Fruit fly (Drosophila melanogaster) whole organism, prepupa: Measurements from ENCODE around the gene CG5715.

Experiments used
- Blimp-1 ChIP-seq: fragments of 200-800 bp; sonication (Bioruptor generic); optimal IDR thresholded peaks from 3 replicates; lab custom pipeline; 2017; ENCODE audit warnings: missing biosample characterization, missing genetic modification characterization, mild to moderate bottlenecking, moderate library complexity, missing genetic modification reagents
- CG10631 ChIP-seq: fragments of 200-800 bp; sonication (Bioruptor generic); optimal IDR thresholded peaks from 2 replicates; lab custom pipeline; 2016; ENCODE audit warnings: missing biosample characterization, missing genetic modification characterization
- CG10669 ChIP-seq: fragments of 200-800 bp; sonication (Bioruptor generic); optimal IDR thresholded peaks from 3 replicates; lab custom pipeline; 2018; ENCODE audit warnings: missing biosample characterization, mild to moderate bottlenecking, missing genetic modification characterization, moderate library complexity
- CG11294 ChIP-seq: fragments of 200-800 bp; sonication (Bioruptor generic); IDR thresholded peaks from 2 replicates; pipeline ENCODE4 v1.3.6; 2022; ENCODE audit warnings: missing biosample characterization, missing genetic modification characterization
- CG11762 ChIP-seq: fragments of 200-800 bp; sonication (Bioruptor generic); optimal IDR thresholded peaks from 3 replicates; lab custom pipeline; 2016; ENCODE audit warnings: missing biosample characterization, missing genetic modification characterization; ENCODE audit not compliant: insufficient read depth
- CG11902 ChIP-seq: fragments of 200-800 bp; sonication (Bioruptor generic); optimal IDR thresholded peaks from 3 replicates; lab custom pipeline; 2016; ENCODE audit warnings: missing biosample characterization, missing genetic modification characterization
- CG15336 ChIP-seq: fragments of 200-800 bp; sonication (Bioruptor generic); IDR thresholded peaks from 2 replicates; pipeline ENCODE4 v1.3.6; 2022; ENCODE audit warnings: missing biosample characterization, missing genetic modification characterization
- CG1621 ChIP-seq: fragments of 200-800 bp; sonication (Bioruptor generic); optimal IDR thresholded peaks from 3 replicates; lab custom pipeline; 2018; ENCODE audit warnings: missing biosample characterization, mild to moderate bottlenecking, missing genetic modification characterization
- CG16779 ChIP-seq: fragments of 200-800 bp; sonication (Bioruptor generic); optimal IDR thresholded peaks from 3 replicates; lab custom pipeline; 2017; ENCODE audit warnings: missing biosample characterization, mild to moderate bottlenecking, missing genetic modification characterization
- CG31627 ChIP-seq: fragments of 200-800 bp; sonication (Bioruptor generic); optimal IDR thresholded peaks from 3 replicates; lab custom pipeline; 2016; ENCODE audit warnings: missing biosample characterization, missing genetic modification characterization
- CG32006 ChIP-seq: fragments of 200-800 bp; sonication (Bioruptor generic); optimal IDR thresholded peaks from 3 replicates; lab custom pipeline; 2017; ENCODE audit warnings: missing biosample characterization, mild to moderate bottlenecking, missing genetic modification characterization
- CG4318 ChIP-seq: fragments of 200-800 bp; sonication (Bioruptor generic); optimal IDR thresholded peaks from 3 replicates; lab custom pipeline; 2017; ENCODE audit warnings: missing biosample characterization, mild to moderate bottlenecking, missing genetic modification characterization
- CG6163 ChIP-seq: fragments of 200-800 bp; sonication (Bioruptor generic); IDR thresholded peaks from 3 replicates; pipeline ENCODE4 v1.3.6; 2022; ENCODE audit warnings: missing biosample characterization, missing genetic modification characterization
- CG6276 ChIP-seq: fragments of 200-800 bp; sonication (Bioruptor generic); optimal IDR thresholded peaks from 2 replicates; lab custom pipeline; 2017; ENCODE audit warnings: missing biosample characterization, mild to moderate bottlenecking, missing genetic modification characterization
- CG6792 ChIP-seq: fragments of 200-800 bp; sonication (Bioruptor generic); optimal IDR thresholded peaks from 3 replicates; lab custom pipeline; 2016; ENCODE audit warnings: missing biosample characterization, missing genetic modification characterization
- CG6808 ChIP-seq: fragments of 200-800 bp; sonication (Bioruptor generic); optimal IDR thresholded peaks from 3 replicates; lab custom pipeline; 2017; ENCODE audit warnings: missing biosample characterization, missing genetic modification characterization, mild to moderate bottlenecking, moderate library complexity, missing genetic modification reagents
- CG6854 ChIP-seq: fragments of 200-800 bp; sonication (Bioruptor generic); optimal IDR thresholded peaks from 2 replicates; lab custom pipeline; 2017; ENCODE audit warnings: missing biosample characterization, mild to moderate bottlenecking, missing genetic modification characterization
- CG8119 ChIP-seq: fragments of 200-800 bp; sonication (Bioruptor generic); IDR thresholded peaks from 3 replicates; pipeline ENCODE4 v1.3.6; 2022; ENCODE audit warnings: missing biosample characterization, missing genetic modification characterization
- CG8319 ChIP-seq: fragments of 200-800 bp; sonication (Bioruptor generic); optimal IDR thresholded peaks from 3 replicates; lab custom pipeline; 2016; ENCODE audit warnings: missing biosample characterization, missing genetic modification characterization
- Eip75B ChIP-seq: fragments of 200-800 bp; sonication (Bioruptor generic); optimal IDR thresholded peaks from 3 replicates; lab custom pipeline; 2016; ENCODE audit warnings: missing biosample characterization, missing genetic modification characterization
- Ets21C ChIP-seq: fragments of 200-800 bp; sonication (Bioruptor generic); optimal IDR thresholded peaks from 3 replicates; lab custom pipeline; 2016; ENCODE audit warnings: missing biosample characterization, missing genetic modification characterization
- Ets96B ChIP-seq: fragments of 200-800 bp; optimal IDR thresholded peaks from 2 replicates; lab custom pipeline; 2019; ENCODE audit warnings: missing biosample characterization, mild to moderate bottlenecking, missing genetic modification characterization, moderate library complexity
- Gug ChIP-seq: fragments of 200-800 bp; sonication (Bioruptor generic); IDR thresholded peaks from 2 replicates; pipeline ENCODE4 v1.3.6; 2022; ENCODE audit warnings: missing biosample characterization, missing genetic modification characterization
- Hr38 ChIP-seq: sonication (Bioruptor generic); optimal IDR thresholded peaks from 2 replicates; lab custom pipeline; 2016; ENCODE audit warnings: missing biosample characterization, missing genetic modification characterization
- Hr4 ChIP-seq: fragments of 200-800 bp; sonication (Bioruptor generic); optimal IDR thresholded peaks from 3 replicates; lab custom pipeline; 2016; ENCODE audit warnings: missing biosample characterization, missing genetic modification characterization
- Lpt ChIP-seq: fragments of 200-800 bp; sonication (Bioruptor generic); optimal IDR thresholded peaks from 3 replicates; lab custom pipeline; 2016; ENCODE audit warnings: missing biosample characterization, missing genetic modification characterization
- Met ChIP-seq: fragments of 200-800 bp; sonication (Bioruptor generic); optimal IDR thresholded peaks from 3 replicates; lab custom pipeline; 2016; ENCODE audit warnings: missing biosample characterization, missing genetic modification characterization
- Sox102F ChIP-seq: fragments of 200-800 bp; sonication (Bioruptor generic); optimal IDR thresholded peaks from 2 replicates; lab custom pipeline; 2016; ENCODE audit warnings: missing biosample characterization, mild to moderate bottlenecking, missing genetic modification characterization
- Sox14 ChIP-seq: fragments of 200-800 bp; sonication (Bioruptor generic); optimal IDR thresholded peaks from 3 replicates; lab custom pipeline; 2016; ENCODE audit warnings: missing biosample characterization, missing genetic modification characterization
- Sox15 ChIP-seq: fragments of 200-800 bp; sonication (Bioruptor generic); optimal IDR thresholded peaks from 3 replicates; lab custom pipeline; 2016; ENCODE audit warnings: missing biosample characterization, missing genetic modification characterization
- achi ChIP-seq: fragments of 200-800 bp; sonication (Bioruptor generic); optimal IDR thresholded peaks from 3 replicates; lab custom pipeline; 2016; ENCODE audit warnings: missing biosample characterization, missing genetic modification characterization
- acj6 ChIP-seq: fragments of 200-800 bp; sonication (Bioruptor generic); optimal IDR thresholded peaks from 3 replicates; lab custom pipeline; 2016; ENCODE audit warnings: missing biosample characterization, missing genetic modification characterization
- cyc ChIP-seq: fragments of 200-800 bp; sonication (Bioruptor generic); optimal IDR thresholded peaks from 3 replicates; lab custom pipeline; 2016; ENCODE audit warnings: missing biosample characterization, missing genetic modification characterization
- dac ChIP-seq: fragments of 200-800 bp; sonication (Bioruptor generic); optimal IDR thresholded peaks from 2 replicates; lab custom pipeline; 2017; ENCODE audit warnings: missing biosample characterization, mild to moderate bottlenecking, missing genetic modification characterization
- dsx ChIP-seq: fragments of 200-800 bp; optimal IDR thresholded peaks from 3 replicates; lab custom pipeline; 2019; ENCODE audit warnings: missing biosample characterization, mild to moderate bottlenecking, missing genetic modification characterization, moderate library complexity; ENCODE audit not compliant: poor library complexity, severe bottlenecking
- eg ChIP-seq: fragments of 200-800 bp; sonication (Bioruptor generic); IDR thresholded peaks from 3 replicates; pipeline ENCODE4 v1.3.6; 2022; ENCODE audit warnings: missing biosample characterization, missing genetic modification characterization
- fd59A ChIP-seq: fragments of 200-800 bp; sonication (Bioruptor generic); optimal IDR thresholded peaks from 2 replicates; lab custom pipeline; 2017; ENCODE audit warnings: missing biosample characterization, mild to moderate bottlenecking, missing genetic modification characterization, missing genetic modification reagents
- fd85E ChIP-seq: fragments of 200-800 bp; sonication (Bioruptor generic); optimal IDR thresholded peaks from 3 replicates; lab custom pipeline; 2016; ENCODE audit warnings: missing biosample characterization, missing genetic modification characterization
- lz ChIP-seq: fragments of 200-800 bp; sonication (Bioruptor generic); optimal IDR thresholded peaks from 3 replicates; lab custom pipeline; 2016; ENCODE audit warnings: missing biosample characterization, missing genetic modification characterization
- net ChIP-seq: fragments of 200-800 bp; sonication (Bioruptor generic); optimal IDR thresholded peaks from 3 replicates; lab custom pipeline; 2016; ENCODE audit warnings: missing biosample characterization, missing genetic modification characterization
- salr ChIP-seq, 2 experiments: fragments of 200-800 bp; sonication (Bioruptor generic); optimal IDR thresholded peaks; 3 replicates each; lab custom pipeline; 2016 to 2018; ENCODE audit warnings: missing biosample characterization in 2 of 2, missing genetic modification characterization in 2 of 2, mild to moderate bottlenecking in 1 of 2
- ss ChIP-seq, 2 experiments: fragments of 200-800 bp; sonication (Bioruptor generic); optimal IDR thresholded peaks; 2 replicates in 1 of 2; 3 replicates in 1 of 2; lab custom pipeline; 2017 to 2018; ENCODE audit warnings: mild to moderate bottlenecking in 2 of 2, missing biosample characterization in 2 of 2, missing genetic modification characterization in 2 of 2, moderate library complexity in 1 of 2
- svp ChIP-seq: fragments of 200-800 bp; sonication (Bioruptor generic); peaks from one replicate; lab custom pipeline; 2016; ENCODE audit warnings: missing biosample characterization, missing genetic modification characterization
- topi ChIP-seq: fragments of 200-800 bp; sonication (Bioruptor generic); optimal IDR thresholded peaks from 3 replicates; lab custom pipeline; 2016; ENCODE audit warnings: missing biosample characterization, missing genetic modification characterization
- vri ChIP-seq: fragments of 200-800 bp; sonication (Bioruptor generic); optimal IDR thresholded peaks from 3 replicates; lab custom pipeline; 2016; ENCODE audit warnings: missing biosample characterization, mild to moderate bottlenecking, missing genetic modification characterization

CG5715 gene

dm6 chr3R:24301520-24301919 is 7.3 kb upstream of the CG5715 start (continued):
- 0 out of 2 replicates have a peak, but pooled peaks have one; percentile 10 for TF ChIP-seq CG11294 (GFP tag; lab: Robert Waterston, UW)
- TF ChIP-seq Blimp-1 (GFP tag; lab: Kevin White, UChicago): no peak
- TF ChIP-seq CG8119 (GFP tag; lab: Robert Waterston, UW): no peak; the same call in 2 of the 3 replicates
- TF ChIP-seq fd59A (GFP tag; lab: Kevin White, UChicago): peak; percentile 14
- TF ChIP-seq CG8319 (GFP tag; lab: Kevin White, UChicago): no peak
- no peak for TF ChIP-seq Met
- peak; percentile 46 for TF ChIP-seq lz (GFP tag; lab: Kevin White, UChicago)
- no peak for TF ChIP-seq Gug (GFP tag; lab: Robert Waterston, UW)
- TF ChIP-seq CG32006 (GFP tag; lab: Kevin White, UChicago): peak; percentile 60
- TF ChIP-seq CG1621 (tag; lab: Kevin White, UChicago): no peak
- TF ChIP-seq topi (GFP tag; lab: Kevin White, UChicago): peak; percentile 44
- peak; percentile 15 for TF ChIP-seq Lpt (GFP tag; lab: Kevin White, UChicago)
- TF ChIP-seq eg (GFP tag; lab: Robert Waterston, UW): peak; percentile 53
- peak; percentile 55 for TF ChIP-seq net (GFP tag; lab: Kevin White, UChicago)
- peak; percentile 59 for TF ChIP-seq Hr4 (GFP tag; lab: Kevin White, UChicago)
- TF ChIP-seq CG11762 (GFP tag; lab: Kevin White, UChicago): no peak
- peak; percentile 18 for TF ChIP-seq CG6276

dm6 chr3R:24299148-24299547 is 4.9 kb upstream of the CG5715 start:
- TF ChIP-seq acj6 (GFP tag; lab: Kevin White, UChicago): no peak

- TF ChIP-seq CG32006 (GFP tag; lab: Kevin White, UChicago) (peak; percentile 44), CG8119 (GFP tag; lab: Robert Waterston, UW) (no peak), CG31627 (GFP tag; lab: Kevin White, UChicago) (peak; percentile 40), dac (GFP tag; lab: Kevin White, UChicago) (no peak), CG11902 (no peak), net (GFP tag; lab: Kevin White, UChicago) (peak; percentile 37), CG10669 (GFP tag; lab: Kevin White, UChicago) (peak; percentile 40), CG16779 (no peak), Sox102F (GFP tag; lab: Kevin White, UChicago) (peak; percentile 75), acj6 (GFP tag; lab: Kevin White, UChicago) (peak; percentile 51), vri (GFP tag; lab: Kevin White, UChicago) (peak; percentile 34), Hr4 (GFP tag; lab: Kevin White, UChicago) (peak; percentile 14), ss (GFP tag; optimal IDR thresholded peaks at IDR 0.05; lab: Kevin White, UChicago) (peak in 1 of 2 experiments; percentile 31), dsx (GFP tag; lab: Kevin White, UChicago) (no peak), topi (GFP tag; lab: Kevin White, UChicago) (peak; percentile 50), Ets21C (GFP tag; lab: Kevin White, UChicago) (no peak), Lpt (GFP tag; lab: Kevin White, UChicago) (no peak), CG11294 (GFP tag; lab: Robert Waterston, UW) (no peak), CG11762 (GFP tag; lab: Kevin White, UChicago) (peak; percentile 7), CG4318 (GFP tag; lab: Kevin White, UChicago) (peak; percentile 14), Sox14 (GFP tag; lab: Kevin White, UChicago) (peak; percentile 34), Met (peak; percentile 54), CG6792 (no peak), CG6854 (GFP tag; lab: Kevin White, UChicago) (no peak), Hr38 (GFP tag; lab: Kevin White, UChicago) (no peak), CG6163 (GFP tag; lab: Robert Waterston, UW) (no peak; the same call in 2 of the 3 replicates), CG10631 (peak; percentile 18), CG6808 (GFP tag; lab: Kevin White, UChicago) (peak; percentile 31), cyc (GFP tag; lab: Kevin White, UChicago) (peak; percentile 43), svp (GFP tag; lab: Kevin White, UChicago) (no peak), Blimp-1 (GFP tag; lab: Kevin White, UChicago) (no peak), CG15336 (no peak), salr (GFP tag; optimal IDR thresholded peaks at IDR 0.05; lab: Kevin White, UChicago) (peak in 1 of 2 experiments; percentile 22), Eip75B (GFP tag; lab: Kevin White, UChicago) (no peak), Sox15 (GFP tag; lab: Kevin White, UChicago) (no peak), achi (GFP tag; lab: Kevin White, UChicago) (peak; percentile 45), fd85E (GFP tag; lab: Kevin White, UChicago) (no peak), lz (GFP tag; lab: Kevin White, UChicago) (peak; percentile 34), Ets96B (tag; lab: Kevin White, UChicago) (peak; percentile 24)
Observed at dm6 chr3R:24298534-24298936, 4.3 kb upstream of the CG5715 start.
